Fruit fly (Drosophila melanogaster) whole organism, embryonic: ENCODE results near the gene CG17029.

Experiments used
- Asciz ChIP-seq: fragments of 200-800 bp; sonication (Bioruptor generic); optimal IDR thresholded peaks from 2 replicates; lab custom pipeline; 2017; ENCODE audit warnings: missing biosample characterization, mild to moderate bottlenecking, missing genetic modification characterization, missing genetic modification reagents
- Blimp-1 ChIP-seq: fragments of 200-800 bp; sonication (Bioruptor generic); optimal IDR thresholded peaks from 3 replicates; lab custom pipeline; 2018; ENCODE audit warnings: missing biosample characterization, missing genetic modification characterization, mild to moderate bottlenecking, moderate library complexity, missing genetic modification reagents
- CG11723 ChIP-seq: fragments of 200-800 bp; sonication (Bioruptor generic); optimal IDR thresholded peaks from 2 replicates; lab custom pipeline; 2017; ENCODE audit warnings: missing biosample characterization, mild to moderate bottlenecking, missing genetic modification characterization
- CG15011 ChIP-seq: fragments of 200-800 bp; sonication (Bioruptor generic); optimal IDR thresholded peaks from 3 replicates; lab custom pipeline; 2018; ENCODE audit warnings: missing biosample characterization, mild to moderate bottlenecking, missing genetic modification characterization
- CG15696 ChIP-seq: fragments of 200-800 bp; sonication (Bioruptor generic); optimal IDR thresholded peaks from 2 replicates; lab custom pipeline; 2019; ENCODE audit warnings: missing biosample characterization, mild to moderate bottlenecking, missing genetic modification characterization, moderate library complexity
- CG1603 ChIP-seq: fragments of 200-800 bp; sonication (Bioruptor generic); optimal IDR thresholded peaks from 2 replicates; lab custom pipeline; 2019; ENCODE audit warnings: missing biosample characterization, mild to moderate bottlenecking, missing genetic modification characterization, moderate library complexity
- CG2120 ChIP-seq: fragments of 200-800 bp; sonication (Bioruptor generic); optimal IDR thresholded peaks from 3 replicates; lab custom pipeline; 2016; ENCODE audit warnings: missing biosample characterization, missing genetic modification characterization
- CG2678 ChIP-seq: fragments of 200-800 bp; sonication (Bioruptor generic); optimal IDR thresholded peaks from 3 replicates; lab custom pipeline; 2019; ENCODE audit warnings: missing biosample characterization, mild to moderate bottlenecking, missing genetic modification characterization, moderate library complexity
- CG2875 ChIP-seq: fragments of 200-800 bp; sonication (Bioruptor generic); optimal IDR thresholded peaks from 2 replicates; lab custom pipeline; 2017; ENCODE audit warnings: missing biosample characterization, mild to moderate bottlenecking, missing genetic modification characterization, missing genetic modification reagents
- CG30020 ChIP-seq: fragments of 200-800 bp; optimal IDR thresholded peaks from 2 replicates; lab custom pipeline; 2019; ENCODE audit warnings: missing biosample characterization, mild to moderate bottlenecking, missing genetic modification characterization, moderate library complexity
- CG34422 ChIP-seq: fragments of 200-800 bp; sonication (Bioruptor generic); IDR thresholded peaks from 3 replicates; pipeline ENCODE4 v1.3.6; 2022; ENCODE audit warnings: missing biosample characterization, missing genetic modification characterization
- CG4707 ChIP-seq: fragments of 200-800 bp; sonication (Bioruptor generic); optimal IDR thresholded peaks from 2 replicates; lab custom pipeline; 2018; ENCODE audit warnings: missing biosample characterization, mild to moderate bottlenecking, missing genetic modification characterization, moderate library complexity
- CG9817 ChIP-seq: fragments of 200-800 bp; sonication (Bioruptor generic); optimal IDR thresholded peaks from 2 replicates; lab custom pipeline; 2018; ENCODE audit warnings: missing biosample characterization, mild to moderate bottlenecking, missing genetic modification characterization, moderate library complexity
- Dip3 ChIP-seq: fragments of 200-800 bp; sonication (Bioruptor generic); optimal IDR thresholded peaks from 3 replicates; lab custom pipeline; 2016; ENCODE audit warnings: missing biosample characterization, missing genetic modification characterization
- E2f2 ChIP-seq: fragments of 200-800 bp; sonication (Bioruptor generic); IDR thresholded peaks from 2 replicates; pipeline ENCODE4 v1.3.6; 2022; ENCODE audit warnings: missing biosample characterization, missing genetic modification characterization
- Ets65A ChIP-seq: fragments of 200-800 bp; sonication (Bioruptor generic); peaks from one replicate; lab custom pipeline; 2016; ENCODE audit warnings: missing biosample characterization, missing genetic modification characterization
- Hand ChIP-seq: fragments of 200-800 bp; sonication (Bioruptor generic); optimal IDR thresholded peaks from 2 replicates; lab custom pipeline; 2017; ENCODE audit warnings: mild to moderate bottlenecking, missing biosample characterization, missing genetic modification reagents, missing genetic modification characterization
- Hmr ChIP-seq: fragments of 200-800 bp; sonication (Bioruptor generic); optimal IDR thresholded peaks from 3 replicates; lab custom pipeline; 2017; ENCODE audit warnings: mild to moderate bottlenecking, missing biosample characterization, missing genetic modification reagents, missing genetic modification characterization
- Jarid2 ChIP-seq: fragments of 200-800 bp; sonication (Bioruptor generic); optimal IDR thresholded peaks from 3 replicates; lab custom pipeline; 2017; ENCODE audit warnings: mild to moderate bottlenecking, missing biosample characterization, missing genetic modification reagents, missing genetic modification characterization
- Mrtf ChIP-seq: fragments of 200-800 bp; sonication (Bioruptor generic); IDR thresholded peaks from 3 replicates; pipeline ENCODE4 v1.3.6; 2022; ENCODE audit warnings: missing biosample characterization, missing genetic modification characterization
- Nf-YA ChIP-seq: fragments of 200-800 bp; sonication (Bioruptor generic); IDR thresholded peaks from 2 replicates; pipeline ENCODE4 v1.3.6; 2022; ENCODE audit warnings: missing biosample characterization, missing genetic modification characterization
- Poxn ChIP-seq: fragments of 200-800 bp; sonication (Bioruptor generic); IDR thresholded peaks from 2 replicates; pipeline ENCODE4 v1.3.6; 2022; ENCODE audit warnings: missing biosample characterization, missing genetic modification characterization
- Ptx1 ChIP-seq: fragments of 200-800 bp; sonication (Bioruptor generic); IDR thresholded peaks from 2 replicates; pipeline ENCODE4 v1.3.6; 2022; ENCODE audit warnings: missing biosample characterization, missing genetic modification characterization
- Ravus ChIP-seq: fragments of 200-800 bp; sonication (Bioruptor generic); IDR thresholded peaks from 2 replicates; pipeline ENCODE4 v1.3.6; 2022; ENCODE audit warnings: missing biosample characterization, missing genetic modification characterization
- Sox100B ChIP-seq: fragments of 200-800 bp; sonication (Bioruptor generic); optimal IDR thresholded peaks from 3 replicates; lab custom pipeline; 2018; ENCODE audit warnings: missing biosample characterization, mild to moderate bottlenecking, missing genetic modification characterization
- Sry-δ ChIP-seq: fragments of 200-800 bp; sonication (Bioruptor generic); optimal IDR thresholded peaks from 2 replicates; lab custom pipeline; 2016; ENCODE audit warnings: missing biosample characterization, missing genetic modification characterization
- Taf1 ChIP-seq: fragments of 200-800 bp; sonication (Bioruptor generic); IDR thresholded peaks from 2 replicates; pipeline ENCODE4 v1.3.6; 2022; ENCODE audit warnings: missing biosample characterization, missing genetic modification characterization
- Xbp1 ChIP-seq: fragments of 200-800 bp; sonication (Bioruptor generic); optimal IDR thresholded peaks from 3 replicates; lab custom pipeline; 2016; ENCODE audit warnings: missing biosample characterization, mild to moderate bottlenecking, missing genetic modification characterization
- ap ChIP-seq: fragments of 200-800 bp; sonication (Bioruptor generic); IDR thresholded peaks from 2 replicates; pipeline ENCODE4 v1.3.6; 2022; ENCODE audit warnings: missing biosample characterization, missing genetic modification characterization
- ara ChIP-seq: fragments of 200-800 bp; sonication (Bioruptor generic); IDR thresholded peaks from 2 replicates; pipeline ENCODE4 v1.3.6; 2022; ENCODE audit warnings: missing biosample characterization, missing genetic modification characterization
- bigmax ChIP-seq: fragments of 200-800 bp; sonication (Bioruptor generic); optimal IDR thresholded peaks from 2 replicates; lab custom pipeline; 2018; ENCODE audit warnings: missing biosample characterization, mild to moderate bottlenecking, missing genetic modification characterization
- bowl ChIP-seq: fragments of 200-800 bp; sonication (Bioruptor generic); IDR thresholded peaks from 2 replicates; pipeline ENCODE4 v1.3.6; 2022; ENCODE audit warnings: missing biosample characterization, missing genetic modification characterization
- crc ChIP-seq: fragments of 200-800 bp; sonication (Bioruptor generic); optimal IDR thresholded peaks from 2 replicates; lab custom pipeline; 2016; ENCODE audit warnings: missing biosample characterization, missing genetic modification characterization
- danr ChIP-seq: fragments of 200-800 bp; sonication (Bioruptor generic); IDR thresholded peaks from 2 replicates; pipeline ENCODE4 v1.3.6; 2022; ENCODE audit warnings: missing biosample characterization, missing genetic modification characterization
- ems ChIP-seq: fragments of 200-800 bp; sonication (Bioruptor generic); optimal IDR thresholded peaks from 3 replicates; lab custom pipeline; 2016; ENCODE audit warnings: missing biosample characterization, missing genetic modification characterization
- exex ChIP-seq: fragments of 200-800 bp; sonication (Bioruptor generic); optimal IDR thresholded peaks from 4 replicates; lab custom pipeline; 2018; ENCODE audit warnings: missing biosample characterization, mild to moderate bottlenecking, missing genetic modification characterization, moderate library complexity
- eyg ChIP-seq: fragments of 200-800 bp; sonication (Bioruptor generic); optimal IDR thresholded peaks from 3 replicates; lab custom pipeline; 2016; ENCODE audit warnings: missing biosample characterization, missing genetic modification characterization
- fru ChIP-seq: fragments of >200 bp; optimal IDR thresholded peaks from 2 replicates; lab custom pipeline; 2017
- gcm ChIP-seq: fragments of 200-800 bp; sonication (Bioruptor generic); optimal IDR thresholded peaks from 2 replicates; lab custom pipeline; 2019; ENCODE audit warnings: missing biosample characterization, mild to moderate bottlenecking, missing genetic modification characterization, moderate library complexity
- gem ChIP-seq: fragments of 200-800 bp; sonication (Bioruptor generic); optimal IDR thresholded peaks from 2 replicates; lab custom pipeline; 2019; ENCODE audit warnings: missing biosample characterization, mild to moderate bottlenecking, missing genetic modification characterization, moderate library complexity
- lilli ChIP-seq: fragments of 200-800 bp; sonication (Bioruptor generic); optimal IDR thresholded peaks from 3 replicates; lab custom pipeline; 2016; ENCODE audit warnings: missing biosample characterization, missing genetic modification characterization
- luna ChIP-seq: fragments of 200-800 bp; sonication (Bioruptor generic); optimal IDR thresholded peaks from 2 replicates; lab custom pipeline; 2016; ENCODE audit warnings: missing biosample characterization, missing genetic modification characterization
- mam ChIP-seq: fragments of 200-800 bp; sonication (Bioruptor generic); optimal IDR thresholded peaks from 3 replicates; lab custom pipeline; 2016; ENCODE audit warnings: missing biosample characterization, missing genetic modification characterization
- nau ChIP-seq: fragments of 200-800 bp; sonication (Bioruptor generic); optimal IDR thresholded peaks from 3 replicates; lab custom pipeline; 2017; ENCODE audit warnings: missing biosample characterization, mild to moderate bottlenecking, missing genetic modification characterization, missing genetic modification reagents
- otp ChIP-seq: fragments of 200-800 bp; sonication (Bioruptor generic); IDR thresholded peaks from 3 replicates; pipeline ENCODE4, ENCODE4 v1.3.6; 2022; ENCODE audit warnings: missing biosample characterization, missing genetic modification characterization
- rib ChIP-seq: fragments of 200-800 bp; sonication (Bioruptor generic); IDR thresholded peaks from 2 replicates; pipeline ENCODE4 v1.3.6; 2022; ENCODE audit warnings: missing biosample characterization, missing genetic modification characterization
- sim ChIP-seq: fragments of 200-800 bp; sonication (Bioruptor generic); IDR thresholded peaks from 2 replicates; pipeline ENCODE4 v1.3.6; 2022; ENCODE audit warnings: missing biosample characterization, missing genetic modification characterization
- tgo ChIP-seq: fragments of 200-800 bp; sonication (Bioruptor generic); IDR thresholded peaks from 3 replicates; pipeline ENCODE4 v1.3.6; 2022; ENCODE audit warnings: missing biosample characterization, missing genetic modification characterization
- unc-4 ChIP-seq: fragments of 200-800 bp; sonication (Bioruptor generic); IDR thresholded peaks from 2 replicates; pipeline ENCODE4 v1.3.6; 2022; ENCODE audit warnings: missing biosample characterization, missing genetic modification characterization; ENCODE audit not compliant: partially characterized antibody
- wor ChIP-seq: fragments of 200-800 bp; sonication (Bioruptor generic); IDR thresholded peaks from 2 replicates; pipeline ENCODE4 v1.3.6; 2022; ENCODE audit warnings: missing biosample characterization, missing genetic modification characterization

The CG17029 gene

DNA sequence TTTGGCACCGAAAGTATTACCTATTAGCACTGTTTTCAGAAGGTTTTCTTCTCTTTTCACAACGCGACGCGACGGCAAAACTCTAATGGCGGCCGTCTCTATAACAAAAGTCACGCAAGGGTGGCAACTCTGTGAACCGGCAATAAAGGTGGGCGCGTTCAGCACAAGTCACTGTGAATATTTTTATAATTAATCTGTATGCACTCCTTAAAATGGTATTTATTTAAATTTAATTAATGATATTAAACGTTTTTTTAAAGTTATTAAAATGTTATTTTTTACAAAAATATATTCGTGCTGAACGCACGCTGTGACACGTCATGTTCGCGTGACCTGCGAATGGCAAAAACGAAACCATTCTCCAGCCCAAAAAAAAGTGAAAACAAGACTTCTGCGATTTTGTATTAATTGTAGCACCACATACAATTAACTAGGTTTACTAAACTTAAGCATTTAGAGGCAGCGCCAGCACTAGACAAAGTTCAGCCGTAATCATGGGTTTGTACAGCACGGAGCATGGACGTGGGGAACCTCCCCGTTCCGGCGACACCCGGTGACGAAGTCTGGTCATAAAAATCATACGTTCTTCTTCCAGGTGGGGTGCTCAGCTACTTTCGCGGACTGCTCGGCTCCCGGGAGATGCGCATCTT, 6.2 kb downstream of the CG17029 start, which contains the start of the genes brm and Arl1 (continued):
- TF ChIP-seq rib (GFP tag; lab: Robert Waterston, UW) = peak; percentile 99
- peak; percentile 98 for TF ChIP-seq ap (GFP tag; lab: Robert Waterston, UW)
- peak; percentile 97 for TF ChIP-seq Hmr (GFP tag; lab: Kevin White, UChicago)
- TF ChIP-seq gem (tag; lab: Kevin White, UChicago) = peak; percentile 99
- peak; percentile 82 for TF ChIP-seq CG2875 (GFP tag; lab: Kevin White, UChicago)
- TF ChIP-seq Taf1 (GFP tag; lab: Robert Waterston, UW) = peak; percentile 97
- no peak for TF ChIP-seq nau (GFP tag; lab: Kevin White, UChicago)
- TF ChIP-seq fru = no peak
- peak; percentile 57 for TF ChIP-seq eyg (GFP tag; lab: Kevin White, UChicago)
- peak; percentile 96 for TF ChIP-seq CG15011 (GFP tag; lab: Kevin White, UChicago)
- peak; percentile 90 for TF ChIP-seq Dip3
- peak; percentile 100 for TF ChIP-seq Ptx1
- peak; percentile 93 for TF ChIP-seq Hand (GFP tag; lab: Kevin White, UChicago)
- TF ChIP-seq CG30020 = peak; percentile 89
- 0 out of 2 replicates have a peak, but pooled peaks have one; percentile 40 for TF ChIP-seq unc-4 (GFP tag; lab: Robert Waterston, UW)
- TF ChIP-seq mam = peak; percentile 93
- peak; percentile 97 for TF ChIP-seq CG2120
- TF ChIP-seq ara = peak; percentile 99
- peak; percentile 97 for TF ChIP-seq sim
- peak; percentile 95 for TF ChIP-seq Blimp-1
- TF ChIP-seq luna (GFP tag; lab: Kevin White, UChicago) = peak; percentile 75
- TF ChIP-seq Ravus (GFP tag; lab: Robert Waterston, UW) = peak; percentile 97
- TF ChIP-seq gcm = peak; percentile 94
- peak; percentile 86 for TF ChIP-seq E2f2 (GFP tag; lab: Robert Waterston, UW)
- TF ChIP-seq Mrtf (GFP tag; lab: Robert Waterston, UW) = peak; percentile 99
- TF ChIP-seq Xbp1 (GFP tag; lab: Kevin White, UChicago) = peak; percentile 99
- TF ChIP-seq wor (GFP tag; lab: Robert Waterston, UW) = peak; percentile 98
- TF ChIP-seq Poxn (GFP tag; lab: Robert Waterston, UW) = peak; percentile 97
- peak; percentile 98 for TF ChIP-seq danr
- peak; percentile 98 for TF ChIP-seq lilli (GFP tag; lab: Kevin White, UChicago)
- TF ChIP-seq Sry-δ (GFP tag; lab: Kevin White, UChicago) = peak; percentile 63
- TF ChIP-seq CG2678 (tag; lab: Kevin White, UChicago) = peak; percentile 99
- TF ChIP-seq tgo = peak; percentile 99
- peak; percentile 75 for TF ChIP-seq crc (GFP tag; lab: Kevin White, UChicago)
- TF ChIP-seq Ets65A (GFP tag; lab: Kevin White, UChicago) = peak; percentile 99
- TF ChIP-seq Asciz (GFP tag; lab: Kevin White, UChicago) = peak; percentile 92
- TF ChIP-seq CG4707 (GFP tag; lab: Kevin White, UChicago) = peak; percentile 83
- TF ChIP-seq CG9817 (tag; lab: Kevin White, UChicago) = peak; percentile 99
- TF ChIP-seq otp (GFP tag; lab: Robert Waterston, UW) = peak; percentile 98
- TF ChIP-seq CG11723 (GFP tag; lab: Kevin White, UChicago) = peak; percentile 97
- peak; percentile 99 for TF ChIP-seq CG15696
- TF ChIP-seq exex = peak; percentile 94
- peak; percentile 97 for TF ChIP-seq bowl (GFP tag; lab: Robert Waterston, UW)
- peak; percentile 97 for TF ChIP-seq Nf-YA (GFP tag; lab: Robert Waterston, UW)
- TF ChIP-seq Sox100B (GFP tag; lab: Kevin White, UChicago) = peak; percentile 95
- peak; percentile 55 for TF ChIP-seq bigmax (GFP tag; lab: Kevin White, UChicago)
- TF ChIP-seq Jarid2 = peak; percentile 84
- TF ChIP-seq CG1603 (tag; lab: Kevin White, UChicago) = no peak
- TF ChIP-seq CG34422 (GFP tag; lab: Robert Waterston, UW) = peak; percentile 100
- TF ChIP-seq ems = peak; percentile 94
